Worm (Caenorhabditis elegans) whole organism, midembryonic: ENCODE data around the gene nuaf-3.
"Not testable (repeated sequence)": the region's sequence is repeated elsewhere in the genome, so short reads cannot be mapped to it uniquely, and the experiment has no call there.

Experiments used
- T22C8.4 ChIP-seq: fragments of 200-800 bp; sonication (Bioruptor generic); IDR thresholded peaks from 2 replicates; pipeline ENCODE4 v1.3.6; 2022; ENCODE audit warnings: missing genetic modification characterization, missing compliant biosample characterization
- cog-1 ChIP-seq: sonication (generic microtip); optimal IDR thresholded peaks from 2 replicates; lab custom pipeline; 2016; ENCODE audit warnings: missing genetic modification characterization, missing compliant biosample characterization
- flt-1 ChIP-seq: fragments of 200-800 bp; sonication (Bioruptor generic); IDR thresholded peaks from 2 replicates; pipeline ENCODE4 v1.3.6; 2022; ENCODE audit warnings: missing genetic modification characterization, missing compliant biosample characterization
- klf-2 ChIP-seq: fragments of 200-800 bp; sonication (Bioruptor generic); conservative IDR thresholded peaks from 2 replicates; pipeline ENCODE4 v1.3.6; 2022; ENCODE audit warnings: missing genetic modification reagents, missing genetic modification characterization, missing compliant biosample characterization
- med-1 ChIP-seq: sonication (generic microtip); optimal IDR thresholded peaks from 2 replicates; lab custom pipeline; 2017; ENCODE audit warnings: missing genetic modification characterization, mild to moderate bottlenecking, missing compliant biosample characterization, antibody characterized with exemption, missing genetic modification reagents; ENCODE audit not compliant: insufficient read depth
- ref-1 ChIP-seq: fragments of 200-800 bp; sonication (Bioruptor generic); conservative IDR thresholded peaks from 2 replicates; pipeline ENCODE4 v1.3.6; 2022; ENCODE audit warnings: missing genetic modification reagents, missing genetic modification characterization, missing compliant biosample characterization
- tab-1 ChIP-seq: fragments of 200-800 bp; sonication (Bioruptor generic); IDR thresholded peaks from 2 replicates; pipeline ENCODE4 v1.3.6; 2022; ENCODE audit warnings: missing genetic modification characterization, missing compliant biosample characterization
- ztf-23 ChIP-seq: fragments of 200-800 bp; sonication (Bioruptor generic); IDR thresholded peaks from 2 replicates; pipeline ENCODE4 v1.3.6; 2022; ENCODE audit warnings: missing genetic modification reagents, missing genetic modification characterization, missing compliant biosample characterization
- ztf-29 ChIP-seq: fragments of 200-800 bp; sonication (Bioruptor generic); IDR thresholded peaks from 2 replicates; pipeline ENCODE4 v1.3.6; 2022; ENCODE audit warnings: missing genetic modification reagents, missing genetic modification characterization, missing compliant biosample characterization

Gene nuaf-3

DNA sequence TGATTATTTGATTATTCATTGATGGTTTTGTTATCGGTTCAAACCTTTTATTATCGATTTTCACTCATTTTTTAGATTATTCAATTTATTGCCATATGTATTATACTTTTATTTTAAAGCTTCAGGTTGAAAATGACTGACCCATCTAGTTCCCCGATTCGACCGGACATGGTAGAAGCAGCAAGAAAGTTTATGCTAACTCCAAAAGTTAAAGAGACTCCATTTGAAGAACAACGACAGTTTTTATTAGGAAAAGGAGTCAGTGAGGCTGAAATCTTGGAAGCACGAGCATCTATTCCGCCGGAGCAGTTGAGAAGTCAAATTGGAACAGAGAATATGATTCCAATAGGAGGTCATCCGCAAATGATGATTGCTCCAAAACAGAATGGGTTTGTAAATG, 1.1 kb upstream of the nuaf-3 start, which contains the start of gene prx-14:
Gene prx-14, plus strand, starts transcription at position 120 of the 400 bp plus-strand sequence.
- TF ChIP-seq flt-1 (GFP tag; lab: Robert Waterston, UW): no peak
- no peak for TF ChIP-seq klf-2 (GFP tag; lab: Robert Waterston, UW)
- TF ChIP-seq tab-1: no peak
- TF ChIP-seq cog-1 (tag; lab: Kevin White, UChicago): no peak
- no peak for TF ChIP-seq ztf-29 (GFP tag; lab: Robert Waterston, UW)
- TF ChIP-seq T22C8.4 (GFP tag; lab: Robert Waterston, UW): no peak
- TF ChIP-seq ref-1 (GFP tag; lab: Robert Waterston, UW): no peak
- TF ChIP-seq ztf-23: no peak
- TF ChIP-seq med-1 (GFP tag; lab: Kevin White, UChicago): no peak

DNA sequence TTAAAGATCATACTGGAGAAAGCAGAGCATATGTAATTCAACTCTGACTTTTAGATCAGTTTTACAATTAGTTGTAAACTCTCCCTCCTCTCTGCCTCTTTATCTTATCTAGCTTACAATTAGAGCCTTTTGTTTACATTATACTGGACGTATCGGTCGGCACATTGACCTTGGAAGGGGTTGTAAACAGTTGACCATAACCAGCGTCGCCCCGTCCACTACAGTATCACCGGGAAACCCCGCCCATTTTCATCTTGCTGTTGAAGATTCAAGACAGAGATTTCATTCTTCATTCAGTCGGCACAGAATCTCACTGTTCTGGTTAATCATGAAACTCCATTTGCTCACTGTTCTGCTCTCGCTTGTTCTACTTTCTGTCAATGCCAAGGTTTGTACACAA, 2.6 kb downstream of the nuaf-3 start, which contains the start of gene sdz-27:
Gene sdz-27, plus strand, starts transcription at position 301 of the 400 bp plus-strand sequence.
- TF ChIP-seq tab-1 (no peak), ztf-29 (GFP tag; lab: Robert Waterston, UW) (no peak), klf-2 (GFP tag; lab: Robert Waterston, UW) (no peak), ztf-23 (no peak), flt-1 (GFP tag; lab: Robert Waterston, UW) (no peak), ref-1 (GFP tag; lab: Robert Waterston, UW) (no peak), cog-1 (tag; lab: Kevin White, UChicago) (no peak), T22C8.4 (GFP tag; lab: Robert Waterston, UW) (no peak), med-1 (GFP tag; lab: Kevin White, UChicago) (no peak)

DNA sequence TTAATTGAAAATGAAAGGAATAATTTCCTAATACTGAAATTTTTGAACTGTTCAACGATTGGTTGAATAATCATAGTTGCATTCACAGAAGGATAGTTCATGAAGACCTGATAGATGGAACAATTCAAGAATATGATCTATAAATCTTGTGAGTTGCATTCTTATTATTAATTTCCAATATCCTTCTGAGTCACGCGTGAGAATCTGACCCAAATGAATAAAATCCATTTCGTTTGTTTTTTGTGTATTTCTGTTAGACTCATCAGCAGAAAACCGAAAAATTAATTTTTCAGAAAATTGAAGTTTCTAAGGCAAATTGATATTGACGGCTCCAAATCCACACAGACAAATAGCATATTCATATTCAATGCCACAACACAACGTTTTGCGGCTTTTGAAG, 5.3 kb downstream of the nuaf-3 start, which contains the start of gene fbxb-79:
Gene fbxb-79, minus strand, starts transcription at position 101 of the 400 bp plus-strand sequence.
- no peak for TF ChIP-seq klf-2 (GFP tag; lab: Robert Waterston, UW)
- TF ChIP-seq med-1 (GFP tag; lab: Kevin White, UChicago): no peak
- no peak for TF ChIP-seq ref-1 (GFP tag; lab: Robert Waterston, UW)
- no peak for TF ChIP-seq flt-1 (GFP tag; lab: Robert Waterston, UW)
- TF ChIP-seq tab-1: no peak
- no peak for TF ChIP-seq cog-1 (tag; lab: Kevin White, UChicago)
- TF ChIP-seq ztf-29 (GFP tag; lab: Robert Waterston, UW): no peak
- TF ChIP-seq T22C8.4 (GFP tag; lab: Robert Waterston, UW): no peak
- no peak for TF ChIP-seq ztf-23

DNA sequence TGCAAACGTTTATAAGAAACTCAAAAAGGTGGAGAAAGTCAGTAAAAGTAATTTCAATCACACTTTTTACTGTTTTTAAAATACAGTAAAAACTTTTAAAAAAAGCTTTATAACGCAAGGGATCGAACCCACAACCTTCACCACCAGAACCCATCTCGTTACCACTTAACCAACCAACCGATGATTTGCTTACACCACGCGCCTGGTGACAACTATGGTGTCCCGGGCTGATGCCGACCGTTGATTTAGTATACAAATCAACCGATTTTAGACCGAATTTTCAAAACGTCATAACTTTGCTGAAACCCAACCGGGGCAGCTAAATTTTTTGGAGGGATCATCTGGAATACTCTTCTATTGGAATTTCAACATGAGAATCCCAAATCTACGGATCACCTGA, 12.8 kb downstream of the nuaf-3 start:
- 0 out of 2 replicates have a peak, but pooled peaks have one; percentile 50 for TF ChIP-seq T22C8.4 (GFP tag; lab: Robert Waterston, UW)
- peak; percentile 59 for TF ChIP-seq ref-1 (GFP tag; lab: Robert Waterston, UW)
- TF ChIP-seq tab-1: peak; percentile 84
- TF ChIP-seq ztf-23: peak; percentile 77; the same call in 1 of the 2 replicates
- peak; percentile 62; the same call in 1 of the 2 replicates for TF ChIP-seq ztf-29 (GFP tag; lab: Robert Waterston, UW)
- TF ChIP-seq klf-2 (GFP tag; lab: Robert Waterston, UW): peak; percentile 53; the same call in 1 of the 2 replicates

DNA sequence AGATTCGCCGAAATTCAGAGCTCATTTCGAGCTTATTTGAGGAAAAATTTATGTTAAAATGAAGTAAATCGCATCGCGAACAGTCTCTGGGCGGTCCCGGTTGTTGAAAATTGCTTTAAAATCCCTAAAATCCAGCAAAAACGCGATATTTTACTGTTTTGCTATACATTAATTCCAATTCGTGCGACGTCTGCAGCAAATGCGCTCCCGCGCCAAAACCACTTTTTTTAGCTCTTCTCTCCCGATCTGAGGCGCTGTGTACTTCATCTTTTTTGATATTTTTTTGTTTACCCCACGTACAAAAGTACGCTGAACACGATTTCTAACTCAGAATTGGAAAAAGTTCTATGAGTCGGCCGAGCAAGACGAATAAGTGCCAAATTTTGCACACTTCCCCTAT, 14.9 kb downstream of the nuaf-3 start, which contains the start of gene R07H5.16:
Gene R07H5.16, plus strand, starts transcription at position 348 of the 400 bp plus-strand sequence.
- TF ChIP-seq klf-2 (GFP tag; lab: Robert Waterston, UW): 0 out of 2 replicates have a peak, but pooled peaks have one; percentile 39

DNA sequence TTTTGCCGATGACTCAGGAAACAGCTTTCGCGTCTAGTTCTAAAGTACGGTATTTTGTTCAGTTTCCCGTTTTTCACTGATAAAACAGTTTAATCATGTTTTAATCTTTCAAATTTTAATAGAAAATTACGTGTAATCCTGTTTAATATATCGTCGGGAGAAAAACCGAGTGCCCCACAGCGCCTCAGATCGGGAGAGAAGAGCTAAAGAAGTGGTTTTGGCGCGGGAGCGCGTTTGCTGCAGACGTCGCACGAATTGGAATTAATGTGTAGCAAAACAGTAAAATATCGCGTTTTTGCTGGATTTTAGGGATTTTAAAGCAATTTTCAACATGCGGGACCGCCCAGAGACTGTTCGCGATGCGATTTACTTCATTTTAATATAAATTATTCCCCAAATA, 16.6 kb downstream of the nuaf-3 start:
- TF ChIP-seq ztf-23 (peak; percentile 70; the same call in 1 of the 2 replicates), flt-1 (GFP tag; lab: Robert Waterston, UW) (0 out of 2 replicates have a peak, but pooled peaks have one; percentile 58), klf-2 (GFP tag; lab: Robert Waterston, UW) (peak; percentile 72)

DNA sequence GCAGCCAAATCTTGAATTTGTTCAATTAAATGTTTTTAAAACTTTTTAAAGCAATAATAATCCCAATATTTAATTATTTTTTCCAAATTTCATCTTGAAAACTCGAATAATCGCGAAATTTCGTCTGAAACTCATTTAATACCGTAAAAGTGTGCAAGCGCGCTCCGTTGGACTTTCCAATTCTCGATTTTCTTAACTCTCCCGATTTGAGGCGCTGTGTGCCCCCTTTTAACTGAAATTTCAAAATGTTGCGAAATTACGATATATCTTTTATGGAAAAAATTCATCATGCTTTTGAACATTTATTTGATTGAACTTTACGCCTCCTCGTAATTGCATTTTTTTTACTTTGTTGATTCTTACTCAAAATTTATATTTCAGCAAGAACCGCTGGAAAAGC, 18.3 kb downstream of the nuaf-3 start, which contains the start of gene R07H5.11:
Gene R07H5.11, plus strand, starts transcription at position 380 of the 400 bp plus-strand sequence.
- not testable (repeated sequence) for TF ChIP-seq ztf-23; flt-1 (GFP tag; lab: Robert Waterston, UW); T22C8.4 (GFP tag; lab: Robert Waterston, UW)

DNA sequence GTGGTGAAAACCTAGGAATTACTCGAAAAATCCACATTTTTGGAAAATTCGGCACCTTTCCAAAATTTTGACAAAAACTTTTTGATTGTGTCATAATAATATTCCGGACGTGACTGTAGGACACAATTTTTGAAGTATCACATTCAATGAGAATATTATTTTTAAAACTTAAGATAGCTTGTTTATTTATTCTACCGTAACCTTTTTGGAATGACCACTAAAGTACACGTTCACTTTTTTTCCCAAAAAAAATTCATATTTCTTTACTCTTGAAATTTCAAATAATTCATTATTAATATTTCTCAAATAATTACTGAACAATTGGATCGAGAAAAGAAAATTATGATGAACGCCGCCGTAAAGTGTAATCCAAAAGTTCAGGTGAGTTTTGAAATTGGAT, 23.1 kb downstream of the nuaf-3 start, which contains the start of gene R07H5.9:
Gene R07H5.9, plus strand, starts transcription at position 301 of the 400 bp plus-strand sequence.
- TF ChIP-seq ztf-29 (GFP tag; lab: Robert Waterston, UW) (no peak), cog-1 (tag; lab: Kevin White, UChicago) (no peak), klf-2 (GFP tag; lab: Robert Waterston, UW) (no peak), med-1 (GFP tag; lab: Kevin White, UChicago) (no peak), ztf-23 (no peak), flt-1 (GFP tag; lab: Robert Waterston, UW) (no peak), T22C8.4 (GFP tag; lab: Robert Waterston, UW) (no peak), tab-1 (no peak), ref-1 (GFP tag; lab: Robert Waterston, UW) (no peak)

DNA sequence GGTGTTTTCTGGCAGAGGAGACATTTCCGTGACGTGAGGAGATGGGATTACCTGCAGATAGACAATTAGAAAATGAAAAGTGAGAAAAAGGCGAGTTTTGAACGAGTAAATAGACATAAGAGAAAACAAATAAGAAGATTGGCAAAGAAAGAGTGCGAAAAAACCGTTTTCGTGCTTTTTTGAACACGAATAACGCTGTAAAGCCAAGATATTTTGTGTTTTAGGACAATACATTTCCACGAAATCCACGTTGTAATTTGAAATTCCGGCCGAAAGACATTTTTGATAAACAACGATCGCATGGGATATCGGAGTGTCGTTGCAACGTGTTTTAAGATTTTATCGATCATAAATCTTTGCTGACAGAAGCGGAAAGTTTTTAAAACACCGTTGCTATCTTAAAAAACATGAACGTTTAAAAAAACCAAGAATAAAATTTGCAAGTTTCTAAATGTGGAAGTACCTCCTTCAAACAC, 26.7 kb downstream of the nuaf-3 start, which contains the start of gene adk-1:
Gene adk-1, minus strand, starts transcription at position 51 of the 476 bp plus-strand sequence.
- TF ChIP-seq cog-1 (tag; lab: Kevin White, UChicago) (no peak), tab-1 (no peak), ztf-23 (no peak), klf-2 (GFP tag; lab: Robert Waterston, UW) (no peak), med-1 (GFP tag; lab: Kevin White, UChicago) (no peak), flt-1 (GFP tag; lab: Robert Waterston, UW) (no peak), T22C8.4 (GFP tag; lab: Robert Waterston, UW) (no peak)

DNA sequence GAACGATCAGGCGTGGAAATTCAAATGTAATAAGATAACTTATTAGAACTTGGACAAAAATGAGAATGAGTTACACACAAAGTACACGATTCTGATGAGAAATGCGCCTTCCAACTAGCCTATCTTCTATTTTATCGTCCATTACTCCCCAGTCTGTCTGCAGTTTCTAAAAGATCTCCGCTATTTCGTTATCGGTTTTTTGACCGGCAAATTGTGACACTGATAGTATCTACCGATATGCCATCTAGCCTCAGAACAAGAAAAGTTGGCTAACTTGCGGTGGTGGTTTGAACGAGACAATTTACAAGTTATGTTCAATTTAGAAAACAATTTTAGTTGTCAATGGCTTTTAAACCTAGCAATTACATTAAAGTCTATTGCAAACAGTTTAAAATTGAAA, 27.5 kb downstream of the nuaf-3 start:
- TF ChIP-seq med-1 (GFP tag; lab: Kevin White, UChicago) (no peak), ztf-23 (no peak), klf-2 (GFP tag; lab: Robert Waterston, UW) (no peak), ref-1 (GFP tag; lab: Robert Waterston, UW) (no peak), T22C8.4 (GFP tag; lab: Robert Waterston, UW) (no peak), ztf-29 (GFP tag; lab: Robert Waterston, UW) (no peak), flt-1 (GFP tag; lab: Robert Waterston, UW) (no peak), tab-1 (no peak), cog-1 (tag; lab: Kevin White, UChicago) (no peak)
